Fruit fly (Drosophila melanogaster): ENCODE data around the gene Abp1.
A peak's percentile ranks its signal among the peaks of the same experiment; 100 is the strongest.

Abp1 gene

DNA sequence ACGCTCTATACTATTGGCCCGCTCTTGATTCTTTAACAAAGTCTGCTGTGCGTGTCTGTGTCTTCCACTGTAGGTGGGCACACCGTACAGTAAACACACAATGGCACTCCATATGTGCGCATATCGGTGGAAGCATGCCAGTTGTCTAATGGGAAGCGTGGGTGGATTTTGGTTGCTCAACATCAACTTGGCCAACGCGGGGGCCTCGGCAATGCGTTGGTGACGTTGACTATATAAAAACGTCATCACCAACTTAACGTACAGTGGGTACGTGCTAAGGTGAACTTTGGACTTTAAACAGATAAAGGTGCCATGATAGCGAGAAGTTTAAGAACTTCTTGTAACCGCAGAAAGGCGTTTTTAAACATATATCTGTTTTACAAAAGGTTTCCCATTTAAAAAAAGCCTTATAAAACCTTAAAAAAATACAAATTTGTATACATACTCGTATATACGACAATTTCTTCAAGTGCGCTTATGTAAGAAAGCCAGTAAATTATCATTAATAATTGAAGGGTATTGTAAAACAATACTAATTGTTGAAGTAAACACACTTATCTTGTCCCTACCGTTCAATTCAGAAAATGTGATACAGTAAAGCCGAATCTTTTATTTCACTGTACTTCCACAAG lies 6.4 kb downstream of the Abp1 start (continued):
- TF ChIP-seq fd96Cb (tag; optimal IDR thresholded peaks at IDR 0.05) (peak; percentile 12), CG34422 (GFP tag; IDR thresholded peaks at IDR 0.05) (peak; percentile 31; the same call in 1 of the 3 replicates), CG8290 (GFP tag; optimal IDR thresholded peaks at IDR 0.05) (no peak), CG8290 (tag; optimal IDR thresholded peaks at IDR 0.05) (peak in 1 of 2 experiments; percentile 42), CoRest (tag; optimal IDR thresholded peaks at IDR 0.05) (peak; percentile 67), al (GFP tag; IDR thresholded peaks at IDR 0.05) (peak; percentile 55), Ssrp (tag; optimal IDR thresholded peaks at IDR 0.05) (peak; percentile 20), CG15601 (tag; optimal IDR thresholded peaks at IDR 0.05) (no peak), Gug (GFP tag; IDR thresholded peaks at IDR 0.05) (peak; percentile 19; the same call in 1 of the 4 replicates), sug (tag; optimal IDR thresholded peaks at IDR 0.05) (peak; percentile 15), CG6254 (GFP tag; optimal IDR thresholded peaks at IDR 0.05) (peak; percentile 17), slbo (GFP tag; IDR thresholded peaks at IDR 0.05) (peak; percentile 69), Tbp (GFP tag; optimal IDR thresholded peaks at IDR 0.05) (no peak), CG6854 (GFP tag; optimal IDR thresholded peaks at IDR 0.05) (peak; percentile 64), sr (GFP tag; IDR thresholded peaks at IDR 0.05) (peak; percentile 100), CG10366 (GFP tag; IDR thresholded peaks at IDR 0.05) (0 out of 2 replicates have a peak, but pooled peaks have one; percentile 26), CG17385 (GFP tag; optimal IDR thresholded peaks at IDR 0.05) (peak; percentile 33), sim (GFP tag; IDR thresholded peaks at IDR 0.05) (no peak), her (GFP tag; optimal IDR thresholded peaks at IDR 0.05) (peak; percentile 31), Oli (tag; optimal IDR thresholded peaks at IDR 0.05) (peak; percentile 63), MTF-1 (GFP tag; optimal IDR thresholded peaks at IDR 0.05; ENCODE audit: borderline replicate concordance) (no peak), CG13624 (GFP tag; optimal IDR thresholded peaks at IDR 0.05) (peak; percentile 39), run (tag; optimal IDR thresholded peaks at IDR 0.05) (no peak), seq (GFP tag; IDR thresholded peaks at IDR 0.05) (peak; percentile 13; the same call in 1 of the 2 replicates), CG17361 (GFP tag; IDR thresholded peaks at IDR 0.05) (peak; percentile 67; the same call in 2 of the 3 replicates), sens (GFP tag) (peak; percentile 88), phol (tag; optimal IDR thresholded peaks at IDR 0.05) (peak; percentile 48), chm (GFP tag; IDR thresholded peaks at IDR 0.05) (no peak), CG12744 (GFP tag; optimal IDR thresholded peaks at IDR 0.05) (no peak), pan (optimal IDR thresholded peaks at IDR 0.05) (no peak), pan (GFP tag; optimal IDR thresholded peaks at IDR 0.05 in 1 of 2, IDR thresholded peaks at IDR 0.05 in 1 of 2) (peak in 1 of 2 experiments; percentile 62), amos (GFP tag; IDR thresholded peaks at IDR 0.05; ENCODE audit: partially characterized antibody) (no peak), Hand (GFP tag; optimal IDR thresholded peaks at IDR 0.05) (peak; percentile 60), CG10147 (GFP tag; optimal IDR thresholded peaks at IDR 0.05) (peak; percentile 40), fd64A (GFP tag; optimal IDR thresholded peaks at IDR 0.05) (no peak), jumu (GFP tag; optimal IDR thresholded peaks at IDR 0.05) (no peak), Camta (GFP tag; optimal IDR thresholded peaks at IDR 0.05) (peak; percentile 15), CG31441 (GFP tag; IDR thresholded peaks at IDR 0.05) (peak; percentile 60; the same call in 1 of the 2 replicates), CG2116 (GFP tag; optimal IDR thresholded peaks at IDR 0.05) (peak; percentile 6), CG12219 (GFP tag; optimal IDR thresholded peaks at IDR 0.05) (peak; percentile 31), gem (tag; optimal IDR thresholded peaks at IDR 0.05) (peak; percentile 69), Xbp1 (GFP tag; optimal IDR thresholded peaks at IDR 0.05) (peak; percentile 51), CG18619 (GFP tag; optimal IDR thresholded peaks at IDR 0.05) (peak; percentile 60), cwo (GFP tag; optimal IDR thresholded peaks at IDR 0.05) (peak; percentile 29), Ets65A (GFP tag) (peak; percentile 39), Nf-YA (GFP tag; IDR thresholded peaks at IDR 0.05) (0 out of 2 replicates have a peak, but pooled peaks have one; percentile 39), CG3065 (GFP tag; optimal IDR thresholded peaks at IDR 0.05) (no peak), CG16815 (GFP tag; optimal IDR thresholded peaks at IDR 0.05) (peak; percentile 18), CG7271 (tag; optimal IDR thresholded peaks at IDR 0.05) (no peak), CG10209 (GFP tag; optimal IDR thresholded peaks at IDR 0.05) (peak; percentile 41)

All from whole organism, embryonic.